Fruit fly (Drosophila melanogaster) whole organism, embryonic: ENCODE data around the gene CG34008.

Experiments used
- CG10979 ChIP-seq: fragments of 200-800 bp; sonication (Bioruptor generic); optimal IDR thresholded peaks from 2 replicates; lab custom pipeline; 2018; ENCODE audit warnings: missing biosample characterization, mild to moderate bottlenecking, missing genetic modification characterization, moderate library complexity
- CG11504 ChIP-seq: fragments of 200-800 bp; sonication (Bioruptor generic); optimal IDR thresholded peaks from 3 replicates; lab custom pipeline; 2019; ENCODE audit warnings: missing biosample characterization, mild to moderate bottlenecking, missing genetic modification characterization, moderate library complexity
- CG12155 ChIP-seq: fragments of 200-800 bp; sonication (Bioruptor generic); optimal IDR thresholded peaks from 3 replicates; lab custom pipeline; 2016; ENCODE audit warnings: missing biosample characterization, missing genetic modification characterization
- CG12744 ChIP-seq: fragments of 200-800 bp; sonication (Bioruptor generic); optimal IDR thresholded peaks from 2 replicates; lab custom pipeline; 2016; ENCODE audit warnings: missing biosample characterization, missing genetic modification characterization
- CG16863 ChIP-seq: fragments of 200-800 bp; sonication (Bioruptor generic); optimal IDR thresholded peaks from 3 replicates; lab custom pipeline; 2016; ENCODE audit warnings: missing biosample characterization, missing genetic modification characterization
- CG17568 ChIP-seq: fragments of 200-800 bp; sonication (Bioruptor generic); optimal IDR thresholded peaks from 2 replicates; lab custom pipeline; 2018; ENCODE audit warnings: missing biosample characterization, mild to moderate bottlenecking, missing genetic modification characterization, moderate library complexity
- CG31224 ChIP-seq: fragments of 200-800 bp; sonication (Bioruptor generic); IDR thresholded peaks from 2 replicates; pipeline ENCODE4 v1.3.6; 2022; ENCODE audit warnings: missing biosample characterization, missing genetic modification characterization
- CG31388 ChIP-seq: fragments of 200-800 bp; sonication (Bioruptor generic); optimal IDR thresholded peaks from 2 replicates; lab custom pipeline; 2016; ENCODE audit warnings: missing biosample characterization, missing genetic modification characterization
- CG4282 ChIP-seq: fragments of 200-800 bp; sonication (Bioruptor generic); optimal IDR thresholded peaks from 2 replicates; lab custom pipeline; 2016; ENCODE audit warnings: missing biosample characterization, missing genetic modification characterization
- CG4328 ChIP-seq: fragments of 200-800 bp; sonication (Bioruptor generic); optimal IDR thresholded peaks from 3 replicates; lab custom pipeline; 2017; ENCODE audit warnings: missing biosample characterization, missing genetic modification reagents, missing genetic modification characterization
- CG6689 ChIP-seq: fragments of 200-800 bp; sonication (Bioruptor generic); IDR thresholded peaks from 2 replicates; pipeline ENCODE4 v1.3.6; 2022; ENCODE audit warnings: missing biosample characterization, missing genetic modification characterization
- CG6791 ChIP-seq: fragments of 200-800 bp; sonication (Bioruptor generic); IDR thresholded peaks from 3 replicates; pipeline ENCODE4 v1.3.6; 2022; ENCODE audit warnings: missing biosample characterization, missing genetic modification characterization; ENCODE audit not compliant: partially characterized antibody
- CG8089 ChIP-seq: fragments of 200-800 bp; sonication (Bioruptor generic); optimal IDR thresholded peaks from 3 replicates; lab custom pipeline; 2016; ENCODE audit warnings: missing biosample characterization, missing genetic modification characterization
- CG8281 ChIP-seq: fragments of 200-800 bp; sonication (Bioruptor generic); optimal IDR thresholded peaks from 2 replicates; lab custom pipeline; 2018; ENCODE audit warnings: missing biosample characterization, mild to moderate bottlenecking, missing genetic modification characterization, moderate library complexity
- CG8765 ChIP-seq: fragments of 200-800 bp; sonication (Bioruptor generic); IDR thresholded peaks from 2 replicates; pipeline ENCODE4 v1.3.6; 2022; ENCODE audit warnings: missing biosample characterization, missing genetic modification characterization
- CG8924 ChIP-seq: fragments of 200-800 bp; optimal IDR thresholded peaks from 3 replicates; lab custom pipeline; 2019; ENCODE audit warnings: missing biosample characterization, mild to moderate bottlenecking, missing genetic modification characterization, moderate library complexity
- CG9215 ChIP-seq: fragments of 200-800 bp; sonication (Bioruptor generic); IDR thresholded peaks from 2 replicates; pipeline ENCODE4 v1.3.6; 2022; ENCODE audit warnings: missing biosample characterization, missing genetic modification characterization
- CG9609 ChIP-seq: fragments of 200-800 bp; sonication (Bioruptor generic); optimal IDR thresholded peaks from 3 replicates; lab custom pipeline; 2016; ENCODE audit warnings: missing biosample characterization, missing genetic modification characterization
- CrebB ChIP-seq: fragments of 200-800 bp; sonication (Bioruptor generic); optimal IDR thresholded peaks from 3 replicates; lab custom pipeline; 2018; ENCODE audit warnings: missing biosample characterization, mild to moderate bottlenecking, missing genetic modification characterization
- D ChIP-seq, 2 experiments: fragments of 200-800 bp in 1 of 2; fragments of >200 bp in 1 of 2; sonication (Bioruptor generic) in 1 of 2; optimal IDR thresholded peaks; 2 replicates in 1 of 2; 3 replicates in 1 of 2; lab custom pipeline; 2017; ENCODE audit warnings: mild to moderate bottlenecking in 1 of 2, missing biosample characterization in 1 of 2, missing genetic modification characterization in 1 of 2, missing genetic modification reagents in 1 of 2
- D19A ChIP-seq: fragments of 200-800 bp; optimal IDR thresholded peaks from 3 replicates; lab custom pipeline; 2019; ENCODE audit warnings: missing biosample characterization, mild to moderate bottlenecking, missing genetic modification characterization, moderate library complexity
- Dbx ChIP-seq: fragments of 200-800 bp; sonication (Bioruptor generic); IDR thresholded peaks from 3 replicates; pipeline ENCODE4 v1.3.6; 2022; ENCODE audit warnings: missing biosample characterization, missing genetic modification characterization
- ERR ChIP-seq: fragments of 200-800 bp; sonication (Bioruptor generic); optimal IDR thresholded peaks from 2 replicates; lab custom pipeline; 2016; ENCODE audit warnings: missing biosample characterization, missing genetic modification characterization
- Fer3 ChIP-seq: fragments of 200-800 bp; sonication (Bioruptor generic); optimal IDR thresholded peaks from 2 replicates; lab custom pipeline; 2018; ENCODE audit warnings: missing biosample characterization, mild to moderate bottlenecking, missing genetic modification characterization, moderate library complexity
- Nf-YA ChIP-seq: fragments of 200-800 bp; sonication (Bioruptor generic); IDR thresholded peaks from 2 replicates; pipeline ENCODE4 v1.3.6; 2022; ENCODE audit warnings: missing biosample characterization, missing genetic modification characterization
- NfI ChIP-seq: fragments of 200-800 bp; sonication (Bioruptor generic); optimal IDR thresholded peaks from 3 replicates; lab custom pipeline; 2018; ENCODE audit warnings: missing biosample characterization, mild to moderate bottlenecking, missing genetic modification characterization, moderate library complexity
- Rx ChIP-seq: fragments of 200-800 bp; sonication (Bioruptor generic); IDR thresholded peaks from 2 replicates; pipeline ENCODE4 v1.3.6; 2022; ENCODE audit warnings: missing biosample characterization, missing genetic modification characterization
- Side ChIP-seq: fragments of 200-800 bp; sonication (Bioruptor generic); optimal IDR thresholded peaks from 2 replicates; lab custom pipeline; 2016; ENCODE audit warnings: missing biosample characterization, missing genetic modification characterization
- Taf1 ChIP-seq: fragments of 200-800 bp; sonication (Bioruptor generic); IDR thresholded peaks from 2 replicates; pipeline ENCODE4 v1.3.6; 2022; ENCODE audit warnings: missing biosample characterization, missing genetic modification characterization
- Vsx1 ChIP-seq: fragments of 200-800 bp; sonication (Bioruptor generic); optimal IDR thresholded peaks from 2 replicates; lab custom pipeline; 2017; ENCODE audit warnings: missing biosample characterization, mild to moderate bottlenecking, missing genetic modification characterization, missing genetic modification reagents
- ci ChIP-seq: fragments of 200-800 bp; sonication (Bioruptor generic); IDR thresholded peaks from 3 replicates; pipeline ENCODE4 v1.3.6; 2022; ENCODE audit warnings: missing biosample characterization, missing genetic modification characterization
- crol ChIP-seq: fragments of 200-800 bp; sonication (Bioruptor generic); IDR thresholded peaks from 2 replicates; pipeline ENCODE4 v1.3.6; 2022; ENCODE audit warnings: missing biosample characterization, missing genetic modification characterization
- crp ChIP-seq, 2 experiments: fragments of 200-800 bp; sonication (Bioruptor generic); optimal IDR thresholded peaks; 2 replicates in 1 of 2; 3 replicates in 1 of 2; lab custom pipeline; 2017; ENCODE audit warnings: missing biosample characterization in 2 of 2, missing genetic modification characterization in 2 of 2, mild to moderate bottlenecking in 1 of 2, moderate library complexity in 1 of 2
- dati ChIP-seq: fragments of 200-800 bp; sonication (Bioruptor generic); IDR thresholded peaks from 2 replicates; pipeline ENCODE4 v1.3.6; 2022; ENCODE audit warnings: missing biosample characterization, missing genetic modification characterization
- dmrt99B ChIP-seq: fragments of 200-800 bp; sonication (Bioruptor generic); optimal IDR thresholded peaks from 2 replicates; lab custom pipeline; 2018; ENCODE audit warnings: missing biosample characterization, mild to moderate bottlenecking, missing genetic modification characterization, moderate library complexity
- lilli ChIP-seq: fragments of 200-800 bp; sonication (Bioruptor generic); optimal IDR thresholded peaks from 3 replicates; lab custom pipeline; 2016; ENCODE audit warnings: missing biosample characterization, missing genetic modification characterization
- nerfin-1 ChIP-seq: fragments of 200-800 bp; sonication (Bioruptor generic); optimal IDR thresholded peaks from 3 replicates; lab custom pipeline; 2019; ENCODE audit warnings: missing biosample characterization, mild to moderate bottlenecking, missing genetic modification characterization, moderate library complexity
- pum ChIP-seq: fragments of 200-800 bp; sonication (Bioruptor generic); optimal IDR thresholded peaks from 2 replicates; lab custom pipeline; 2016; ENCODE audit warnings: missing biosample characterization, missing genetic modification characterization
- pzg ChIP-seq: fragments of 200-800 bp; sonication (Bioruptor generic); optimal IDR thresholded peaks from 3 replicates; lab custom pipeline; 2018; ENCODE audit warnings: missing biosample characterization, mild to moderate bottlenecking, missing genetic modification characterization, moderate library complexity
- rib ChIP-seq: fragments of 200-800 bp; sonication (Bioruptor generic); IDR thresholded peaks from 2 replicates; pipeline ENCODE4 v1.3.6; 2022; ENCODE audit warnings: missing biosample characterization, missing genetic modification characterization
- row ChIP-seq: fragments of 200-800 bp; sonication (Bioruptor generic); IDR thresholded peaks from 3 replicates; pipeline ENCODE4 v1.3.6; 2022; ENCODE audit warnings: missing biosample characterization, missing genetic modification characterization
- stwl ChIP-seq: fragments of 200-800 bp; sonication (Bioruptor generic); optimal IDR thresholded peaks from 3 replicates; lab custom pipeline; 2018; ENCODE audit warnings: missing biosample characterization, mild to moderate bottlenecking, missing genetic modification characterization, moderate library complexity
- tll ChIP-seq, 2 experiments: fragments of 200-800 bp in 1 of 2; fragments of >200 bp in 1 of 2; sonication (Bioruptor generic) in 1 of 2; optimal IDR thresholded peaks; 2 replicates each; lab custom pipeline; 2017 to 2019; ENCODE audit warnings: missing biosample characterization in 2 of 2, missing genetic modification characterization in 2 of 2, mild to moderate bottlenecking in 1 of 2, moderate library complexity in 1 of 2
- trem ChIP-seq: fragments of 200-800 bp; optimal IDR thresholded peaks from 3 replicates; lab custom pipeline; 2019; ENCODE audit warnings: missing biosample characterization, mild to moderate bottlenecking, missing genetic modification characterization, moderate library complexity

Gene CG34008

DNA sequence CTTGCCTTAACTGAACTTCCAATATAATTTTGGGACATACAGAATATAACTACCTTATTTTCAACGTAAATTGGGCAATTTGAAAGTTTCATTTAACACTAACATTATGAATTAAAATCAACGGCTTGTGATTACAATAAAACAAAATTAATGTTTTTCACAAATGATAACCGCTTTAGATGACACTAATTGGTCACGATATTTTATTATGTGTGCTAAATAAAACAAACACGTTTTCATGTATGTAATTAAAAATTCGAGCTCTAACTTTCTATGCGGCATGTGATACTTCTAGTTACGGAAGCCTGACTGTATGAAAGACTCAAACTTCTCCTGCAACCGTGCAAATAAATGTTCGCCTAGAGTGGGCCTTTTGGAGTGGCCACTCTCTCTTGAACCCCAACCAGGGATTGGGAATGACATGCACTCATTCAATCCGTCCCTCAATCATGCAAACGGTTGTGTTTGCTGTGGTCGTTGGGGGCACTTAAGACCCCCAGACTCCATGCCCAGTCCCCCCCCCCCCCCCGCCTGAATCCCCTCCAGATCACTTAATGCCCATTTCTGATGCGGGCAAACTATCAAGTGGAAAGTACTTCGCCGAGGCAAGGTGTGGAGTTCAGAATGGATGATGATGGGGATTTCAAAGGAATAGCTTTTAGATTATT, 14.0 kb upstream of the CG34008 start (continued):
- no peak for TF ChIP-seq trem (tag; lab: Kevin White, UChicago)
- no peak for TF ChIP-seq CG16863 (GFP tag; lab: Kevin White, UChicago)
- TF ChIP-seq Rx (GFP tag; lab: Robert Waterston, UW): no peak
- no peak for TF ChIP-seq rib (GFP tag; lab: Robert Waterston, UW)
- TF ChIP-seq D (optimal IDR thresholded peaks at IDR 0.05; lab: Kevin White, UChicago): no peak
- peak; percentile 43 for TF ChIP-seq D (GFP tag; optimal IDR thresholded peaks at IDR 0.05; lab: Kevin White, UChicago)
- no peak for TF ChIP-seq NfI (GFP tag; lab: Kevin White, UChicago)
- no peak for TF ChIP-seq CG12744
- TF ChIP-seq pzg (GFP tag; lab: Kevin White, UChicago): no peak
- TF ChIP-seq D19A (tag; lab: Kevin White, UChicago): no peak
- TF ChIP-seq Taf1 (GFP tag; lab: Robert Waterston, UW): no peak
- TF ChIP-seq Vsx1 (GFP tag; lab: Kevin White, UChicago): no peak
- peak; percentile 81 for TF ChIP-seq crol
- TF ChIP-seq CG9215: no peak
- TF ChIP-seq ERR (GFP tag; lab: Kevin White, UChicago): no peak
- no peak for TF ChIP-seq tll (GFP tag; optimal IDR thresholded peaks at IDR 0.05; lab: Kevin White, UChicago)
- TF ChIP-seq CG8924 (tag; lab: Kevin White, UChicago): no peak
- no peak for TF ChIP-seq CG31388
- TF ChIP-seq CG8089 (GFP tag; lab: Kevin White, UChicago): no peak
- no peak for TF ChIP-seq lilli (GFP tag; lab: Kevin White, UChicago)
- no peak for TF ChIP-seq CG17568 (GFP tag; lab: Kevin White, UChicago)
- no peak for TF ChIP-seq crp (GFP tag; optimal IDR thresholded peaks at IDR 0.05; lab: Kevin White, UChicago)
- no peak for TF ChIP-seq CG4282 (GFP tag; lab: Kevin White, UChicago)
- TF ChIP-seq CG9609 (GFP tag; lab: Kevin White, UChicago): no peak
- no peak for TF ChIP-seq Side (GFP tag; lab: Kevin White, UChicago)
- no peak for TF ChIP-seq CG4328 (GFP tag; lab: Kevin White, UChicago)
- TF ChIP-seq CG8765 (GFP tag; lab: Robert Waterston, UW): no peak
- no peak for TF ChIP-seq stwl (tag; lab: Kevin White, UChicago)
- 0 out of 2 replicates have a peak, but pooled peaks have one; percentile 13 for TF ChIP-seq dati (GFP tag; lab: Robert Waterston, UW)
- no peak for TF ChIP-seq row (GFP tag; lab: Robert Waterston, UW)
- TF ChIP-seq dmrt99B: no peak
- TF ChIP-seq CG12155 (GFP tag; lab: Kevin White, UChicago): no peak
- TF ChIP-seq pum: no peak
- TF ChIP-seq Dbx (GFP tag; lab: Robert Waterston, UW): no peak
- no peak for TF ChIP-seq nerfin-1 (tag; lab: Kevin White, UChicago)
- TF ChIP-seq CG31224 (GFP tag; lab: Robert Waterston, UW): no peak
- peak; percentile 92 for TF ChIP-seq CG8281
- no peak for TF ChIP-seq CG6689 (GFP tag; lab: Robert Waterston, UW)
- TF ChIP-seq CrebB: no peak
- no peak for TF ChIP-seq CG6791
- TF ChIP-seq CG11504 (tag; lab: Kevin White, UChicago): peak; percentile 12
- no peak for TF ChIP-seq Fer3 (tag; lab: Kevin White, UChicago)
- peak; percentile 33 for TF ChIP-seq CG10979
- 0 out of 3 replicates have a peak, but pooled peaks have one; percentile 26 for TF ChIP-seq ci
- no peak for TF ChIP-seq Nf-YA
- TF ChIP-seq, all 482 proteins: peak for 10
